Fruit fly (Drosophila melanogaster): Measurements from ENCODE around the gene syd.

dm6 chr3L:7951841-7952240 is 15.9 kb upstream of the syd start:
- TF ChIP-seq gl (tag; optimal IDR thresholded peaks at IDR 0.05) (no peak), CG34367 (tag; optimal IDR thresholded peaks at IDR 0.05) (no peak), CG4496 (GFP tag; IDR thresholded peaks at IDR 0.05) (no peak), CG10348 (GFP tag; IDR thresholded peaks at IDR 0.05) (no peak), CG13204 (GFP tag; optimal IDR thresholded peaks at IDR 0.05) (no peak)
